Fruit fly (Drosophila melanogaster) Kc167 (cell line): Measurements from ENCODE around the gene futsch.

ENCODE experiments used
- Myc ChIP-seq: fragments of >200 bp; optimal IDR thresholded peaks from 2 replicates; lab custom pipeline; 2017; ENCODE audit warnings: missing external identifiers
- Sin3A ChIP-seq: fragments of >200 bp; optimal IDR thresholded peaks from 2 replicates; lab custom pipeline; 2018; ENCODE audit warnings: missing external identifiers
- h ChIP-seq: fragments of >200 bp; optimal IDR thresholded peaks from 3 replicates; lab custom pipeline; 2018; ENCODE audit warnings: missing external identifiers
- psq ChIP-seq: fragments of >200 bp; optimal IDR thresholded peaks from 2 replicates; lab custom pipeline; 2017; ENCODE audit warnings: missing external identifiers
- ttk ChIP-seq: sonication (Bioruptor generic); optimal IDR thresholded peaks from 2 replicates; lab custom pipeline; 2017; ENCODE audit warnings: missing external identifiers

DNA sequence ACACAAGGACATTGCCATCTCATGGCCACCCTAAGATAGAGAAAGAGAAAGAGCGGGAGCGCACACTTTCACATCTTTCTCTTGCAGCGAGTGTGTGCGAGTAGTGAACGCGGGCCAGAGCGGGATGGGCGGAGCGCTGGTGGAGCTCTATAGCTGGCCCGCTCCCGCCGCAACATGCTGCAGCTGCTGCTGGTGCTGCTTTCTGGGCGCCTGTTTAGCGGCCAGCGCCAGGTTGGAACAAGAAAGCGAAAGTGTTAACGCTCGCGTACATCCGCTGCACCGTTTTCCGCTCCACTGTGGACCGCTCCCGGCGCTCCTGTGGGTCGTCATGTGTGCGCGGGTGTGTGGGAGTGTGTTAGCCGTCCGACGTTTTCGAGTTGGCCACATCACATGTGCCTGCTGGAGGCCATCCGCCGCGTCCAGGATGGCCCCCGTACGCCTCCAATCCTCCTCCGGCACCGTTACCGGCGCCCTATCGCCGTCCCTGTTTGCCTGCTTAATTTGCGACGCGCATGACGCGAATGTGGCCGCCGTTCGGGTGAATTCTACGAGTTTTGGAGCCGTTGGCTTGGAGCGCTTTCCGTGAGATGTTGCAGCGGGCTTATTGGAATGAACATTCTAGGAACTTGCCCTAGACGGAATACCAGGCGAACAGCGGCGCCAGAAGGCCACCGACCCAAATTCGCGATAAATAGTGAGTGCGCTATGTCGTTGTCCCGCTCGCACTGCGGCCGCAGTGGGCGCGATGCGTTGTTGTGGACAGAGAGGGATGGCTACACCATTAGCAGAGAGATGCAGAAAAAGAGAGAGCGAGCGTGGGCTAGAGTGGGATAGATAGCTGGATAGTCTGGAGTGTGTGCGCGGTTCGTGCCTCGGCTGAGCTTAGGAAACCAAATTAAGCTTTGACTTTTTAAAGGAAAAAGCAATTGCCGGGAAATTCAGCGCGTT, 9.5 kb upstream of the futsch start:
- no peak for TF ChIP-seq Myc (lab: Kevin White, UChicago)
- no peak for TF ChIP-seq ttk (lab: Kevin White, UChicago)
- no peak for TF ChIP-seq h (lab: Kevin White, UChicago)
- TF ChIP-seq psq (lab: Kevin White, UChicago) = no peak
- no peak for TF ChIP-seq Sin3A
